Fruit fly (Drosophila melanogaster) whole organism, embryonic: ENCODE data around the gene CG2816.

ENCODE experiments used
- Adf1 ChIP-seq: fragments of 200-800 bp; sonication (Bioruptor generic); IDR thresholded peaks from 2 replicates; pipeline ENCODE4 v1.3.6; 2022; ENCODE audit warnings: missing biosample characterization, missing genetic modification characterization
- CG10209 ChIP-seq: fragments of 200-800 bp; sonication (Bioruptor generic); optimal IDR thresholded peaks from 3 replicates; lab custom pipeline; 2017; ENCODE audit warnings: missing biosample characterization, mild to moderate bottlenecking, missing genetic modification characterization, missing genetic modification reagents
- CG10321 ChIP-seq: fragments of 200-800 bp; sonication (Bioruptor generic); IDR thresholded peaks from 2 replicates; pipeline ENCODE4 v1.3.6; 2022; ENCODE audit warnings: missing biosample characterization, missing genetic modification characterization
- CG10543 ChIP-seq: fragments of 200-800 bp; sonication (Bioruptor generic); optimal IDR thresholded peaks from 3 replicates; lab custom pipeline; 2017; ENCODE audit warnings: missing biosample characterization, mild to moderate bottlenecking, missing genetic modification characterization, moderate library complexity
- CG12391 ChIP-seq: fragments of 200-800 bp; sonication (Bioruptor generic); optimal IDR thresholded peaks from 3 replicates; lab custom pipeline; 2018; ENCODE audit warnings: missing biosample characterization, mild to moderate bottlenecking, missing genetic modification characterization, moderate library complexity
- CG14050 ChIP-seq: fragments of 200-800 bp; sonication (Bioruptor generic); IDR thresholded peaks from 3 replicates; pipeline ENCODE4 v1.3.6; 2022; ENCODE audit warnings: missing biosample characterization, missing genetic modification characterization
- CG14667 ChIP-seq: fragments of 200-800 bp; sonication (Bioruptor generic); IDR thresholded peaks from 2 replicates; pipeline ENCODE4 v1.3.6; 2022; ENCODE audit warnings: missing biosample characterization, missing genetic modification characterization
- CG18011 ChIP-seq: fragments of 200-800 bp; sonication (Bioruptor generic); optimal IDR thresholded peaks from 2 replicates; lab custom pipeline; 2017; ENCODE audit warnings: missing biosample characterization, missing genetic modification characterization, mild to moderate bottlenecking, moderate library complexity, missing genotype
- CG18619 ChIP-seq: fragments of 200-800 bp; sonication (Bioruptor generic); optimal IDR thresholded peaks from 3 replicates; lab custom pipeline; 2017; ENCODE audit warnings: missing biosample characterization, mild to moderate bottlenecking, missing genetic modification characterization
- CG31441 ChIP-seq: fragments of 200-800 bp; sonication (Bioruptor generic); IDR thresholded peaks from 2 replicates; pipeline ENCODE4 v1.3.6; 2022; ENCODE audit warnings: missing biosample characterization, missing genetic modification characterization
- CG32532 ChIP-seq: fragments of 200-800 bp; sonication (Bioruptor generic); IDR thresholded peaks from 2 replicates; pipeline ENCODE4 v1.3.6; 2022; ENCODE audit warnings: missing biosample characterization, missing genetic modification characterization
- CG3847 ChIP-seq: fragments of 200-800 bp; sonication (Bioruptor generic); IDR thresholded peaks from 2 replicates; pipeline ENCODE4 v1.3.6; 2022; ENCODE audit warnings: missing biosample characterization, missing genetic modification characterization
- CG4328 ChIP-seq: fragments of 200-800 bp; sonication (Bioruptor generic); optimal IDR thresholded peaks from 3 replicates; lab custom pipeline; 2017; ENCODE audit warnings: missing biosample characterization, missing genetic modification reagents, missing genetic modification characterization
- CG7271 ChIP-seq: fragments of 200-800 bp; sonication (Bioruptor generic); optimal IDR thresholded peaks from 2 replicates; lab custom pipeline; 2018; ENCODE audit warnings: missing biosample characterization, mild to moderate bottlenecking, missing genetic modification characterization, moderate library complexity
- CG7357 ChIP-seq: fragments of 200-800 bp; sonication (Bioruptor generic); IDR thresholded peaks from 3 replicates; pipeline ENCODE4 v1.3.6; 2022; ENCODE audit warnings: missing biosample characterization, missing genetic modification characterization
- CG7556 ChIP-seq: fragments of 200-800 bp; sonication (Bioruptor generic); optimal IDR thresholded peaks from 2 replicates; lab custom pipeline; 2017; ENCODE audit warnings: missing biosample characterization, mild to moderate bottlenecking, missing genetic modification characterization
- CG7786 ChIP-seq: fragments of 200-800 bp; sonication (Bioruptor generic); optimal IDR thresholded peaks from 2 replicates; lab custom pipeline; 2016; ENCODE audit warnings: missing biosample characterization, missing genetic modification characterization
- Chrac-16 ChIP-seq: fragments of 200-800 bp; sonication (Bioruptor generic); optimal IDR thresholded peaks from 3 replicates; lab custom pipeline; 2016; ENCODE audit warnings: missing biosample characterization, missing genetic modification characterization
- CrebB ChIP-seq: fragments of 200-800 bp; sonication (Bioruptor generic); optimal IDR thresholded peaks from 3 replicates; lab custom pipeline; 2018; ENCODE audit warnings: missing biosample characterization, mild to moderate bottlenecking, missing genetic modification characterization
- D ChIP-seq, 2 experiments: fragments of 200-800 bp in 1 of 2; fragments of >200 bp in 1 of 2; sonication (Bioruptor generic) in 1 of 2; optimal IDR thresholded peaks; 2 replicates in 1 of 2; 3 replicates in 1 of 2; lab custom pipeline; 2017; ENCODE audit warnings: mild to moderate bottlenecking in 1 of 2, missing biosample characterization in 1 of 2, missing genetic modification characterization in 1 of 2, missing genetic modification reagents in 1 of 2
- Dfd ChIP-seq, 2 experiments: fragments of >200 bp; optimal IDR thresholded peaks; 2 replicates each; lab custom pipeline; 2017; ENCODE audit warnings: missing biosample characterization in 2 of 2, missing genetic modification characterization in 2 of 2
- E2f2 ChIP-seq: fragments of 200-800 bp; sonication (Bioruptor generic); IDR thresholded peaks from 2 replicates; pipeline ENCODE4 v1.3.6; 2022; ENCODE audit warnings: missing biosample characterization, missing genetic modification characterization
- H2.0 ChIP-seq: fragments of 200-800 bp; sonication (Bioruptor generic); IDR thresholded peaks from 2 replicates; pipeline ENCODE4 v1.3.6; 2022; ENCODE audit warnings: missing biosample characterization, missing genetic modification characterization
- Hand ChIP-seq: fragments of 200-800 bp; sonication (Bioruptor generic); optimal IDR thresholded peaks from 2 replicates; lab custom pipeline; 2017; ENCODE audit warnings: mild to moderate bottlenecking, missing biosample characterization, missing genetic modification reagents, missing genetic modification characterization
- Hr51 ChIP-seq, 2 experiments: fragments of 200-800 bp; sonication (Bioruptor generic); optimal IDR thresholded peaks; 2 replicates in 1 of 2; 3 replicates in 1 of 2; lab custom pipeline; 2016 to 2018; ENCODE audit warnings: missing biosample characterization in 2 of 2, missing genetic modification characterization in 2 of 2, mild to moderate bottlenecking in 1 of 2, moderate library complexity in 1 of 2
- Kr ChIP-seq: fragments of 200-800 bp; sonication (Bioruptor generic); optimal IDR thresholded peaks from 2 replicates; lab custom pipeline; 2017; ENCODE audit warnings: missing biosample characterization, mild to moderate bottlenecking, missing genetic modification characterization
- Neu2 ChIP-seq: fragments of 200-800 bp; sonication (Bioruptor generic); optimal IDR thresholded peaks from 3 replicates; lab custom pipeline; 2016; ENCODE audit warnings: missing biosample characterization, missing genetic modification characterization, borderline replicate concordance
- Rfx ChIP-seq: fragments of 200-800 bp; sonication (Bioruptor generic); IDR thresholded peaks from 2 replicates; pipeline ENCODE4 v1.3.6; 2022; ENCODE audit warnings: missing biosample characterization, missing genetic modification characterization
- Taf1 ChIP-seq: fragments of 200-800 bp; sonication (Bioruptor generic); IDR thresholded peaks from 2 replicates; pipeline ENCODE4 v1.3.6; 2022; ENCODE audit warnings: missing biosample characterization, missing genetic modification characterization
- chinmo ChIP-seq: fragments of 200-800 bp; sonication (Bioruptor generic); IDR thresholded peaks from 4 replicates; pipeline ENCODE4 v1.3.6; 2022; ENCODE audit warnings: missing biosample characterization, missing genetic modification characterization; ENCODE audit not compliant: partially characterized antibody
- chn ChIP-seq: fragments of 200-800 bp; sonication (Bioruptor generic); optimal IDR thresholded peaks from 2 replicates; lab custom pipeline; 2016; ENCODE audit warnings: missing biosample characterization, missing genetic modification characterization
- fd102C ChIP-seq: fragments of 200-800 bp; sonication (Bioruptor generic); optimal IDR thresholded peaks from 2 replicates; lab custom pipeline; 2018; ENCODE audit warnings: missing biosample characterization, mild to moderate bottlenecking, missing genetic modification characterization, moderate library complexity
- fd96Cb ChIP-seq: fragments of 200-800 bp; sonication (Bioruptor generic); optimal IDR thresholded peaks from 2 replicates; lab custom pipeline; 2018; ENCODE audit warnings: missing biosample characterization, mild to moderate bottlenecking, missing genetic modification characterization, moderate library complexity
- ftz-f1 ChIP-seq: fragments of 200-800 bp; sonication (Bioruptor generic); optimal IDR thresholded peaks from 2 replicates; lab custom pipeline; 2016; ENCODE audit warnings: missing biosample characterization, missing genetic modification characterization
- hbn ChIP-seq: fragments of 200-800 bp; sonication (Bioruptor generic); IDR thresholded peaks from 2 replicates; pipeline ENCODE4 v1.3.6; 2022; ENCODE audit warnings: missing biosample characterization, missing genetic modification characterization; ENCODE audit not compliant: partially characterized antibody
- kah ChIP-seq: fragments of 200-800 bp; sonication (Bioruptor generic); optimal IDR thresholded peaks from 2 replicates; lab custom pipeline; 2018; ENCODE audit warnings: missing biosample characterization, mild to moderate bottlenecking, missing genetic modification characterization
- kay ChIP-seq: fragments of 200-800 bp; sonication (Bioruptor generic); optimal IDR thresholded peaks from 2 replicates; lab custom pipeline; 2016; ENCODE audit warnings: missing biosample characterization, missing genetic modification characterization
- lab ChIP-seq: fragments of 200-800 bp; sonication (Bioruptor generic); optimal IDR thresholded peaks from 3 replicates; lab custom pipeline; 2017; ENCODE audit warnings: missing biosample characterization, missing genetic modification characterization, mild to moderate bottlenecking, moderate library complexity, missing genetic modification reagents
- luna ChIP-seq: fragments of 200-800 bp; sonication (Bioruptor generic); optimal IDR thresholded peaks from 2 replicates; lab custom pipeline; 2016; ENCODE audit warnings: missing biosample characterization, missing genetic modification characterization
- pfk ChIP-seq: fragments of 200-800 bp; sonication (Bioruptor generic); optimal IDR thresholded peaks from 2 replicates; lab custom pipeline; 2018; ENCODE audit warnings: missing biosample characterization, mild to moderate bottlenecking, missing genetic modification characterization, moderate library complexity
- psq ChIP-seq: fragments of 200-800 bp; sonication (Bioruptor generic); optimal IDR thresholded peaks from 2 replicates; lab custom pipeline; 2017; ENCODE audit warnings: missing biosample characterization, missing genetic modification characterization
- ranshi ChIP-seq: fragments of 200-800 bp; sonication (Bioruptor generic); IDR thresholded peaks from 2 replicates; pipeline ENCODE4 v1.3.6; 2022; ENCODE audit warnings: missing biosample characterization, missing genetic modification characterization
- sug ChIP-seq: fragments of 200-800 bp; optimal IDR thresholded peaks from 2 replicates; lab custom pipeline; 2019; ENCODE audit warnings: missing biosample characterization, mild to moderate bottlenecking, missing genetic modification characterization, moderate library complexity
- tio ChIP-seq: fragments of 200-800 bp; sonication (Bioruptor generic); optimal IDR thresholded peaks from 2 replicates; lab custom pipeline; 2017; ENCODE audit warnings: missing biosample characterization, missing genetic modification characterization, inconsistent platforms
- usp ChIP-seq: fragments of >200 bp; optimal IDR thresholded peaks from 2 replicates; lab custom pipeline; 2017; ENCODE audit warnings: missing biosample characterization, missing genetic modification characterization
- vfl ChIP-seq: fragments of 200-800 bp; sonication (Bioruptor generic); optimal IDR thresholded peaks from 2 replicates; lab custom pipeline; 2016; ENCODE audit warnings: missing biosample characterization, missing genetic modification characterization
- wek ChIP-seq: fragments of 200-800 bp; sonication (Bioruptor generic); optimal IDR thresholded peaks from 3 replicates; lab custom pipeline; 2018; ENCODE audit warnings: missing biosample characterization, mild to moderate bottlenecking, missing genetic modification characterization, moderate library complexity
- zf30C ChIP-seq: fragments of 200-800 bp; sonication (Bioruptor generic); optimal IDR thresholded peaks from 3 replicates; lab custom pipeline; 2018; ENCODE audit warnings: missing biosample characterization, mild to moderate bottlenecking, missing genetic modification characterization

Gene CG2816

DNA sequence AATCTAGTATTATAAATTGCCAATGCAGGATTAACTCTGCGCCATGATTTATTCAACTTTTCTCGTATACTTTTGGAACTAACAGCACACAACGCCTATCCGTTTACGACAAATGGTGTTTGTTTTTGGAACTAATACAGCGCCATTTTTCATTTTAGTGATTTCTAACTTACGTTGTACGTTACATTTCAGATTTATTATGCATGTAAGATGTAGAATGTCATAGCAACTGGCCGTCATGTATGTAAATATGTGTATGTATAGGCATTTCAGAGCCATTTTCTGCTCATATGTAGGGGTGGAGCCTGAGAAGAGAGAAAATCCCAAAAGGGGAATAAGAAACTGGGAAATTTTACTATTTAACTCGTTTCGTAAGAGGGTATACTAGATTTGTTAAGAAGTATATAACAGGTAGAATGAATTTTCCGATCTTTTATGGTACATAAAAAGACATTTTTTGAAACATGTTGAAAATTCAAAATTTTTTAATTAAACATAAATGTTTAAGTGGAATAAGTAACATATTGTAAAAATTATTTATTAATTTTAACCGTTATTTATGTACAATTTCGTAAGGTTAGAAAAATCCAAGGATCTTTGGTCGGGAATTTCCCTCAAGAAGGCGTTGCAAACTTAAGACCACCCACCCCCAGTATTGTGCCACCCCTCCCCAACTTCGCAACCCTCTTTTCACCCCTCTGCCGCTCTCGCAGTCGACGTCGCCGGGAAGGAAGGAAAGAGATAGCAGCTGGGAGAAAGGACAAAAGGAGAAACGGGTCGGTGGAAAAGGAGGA lies 45.9 kb upstream of the CG2816 start (continued):
- TF ChIP-seq CG12391 = peak; percentile 40
- TF ChIP-seq vfl (GFP tag; lab: Kevin White, UChicago) = peak; percentile 21
- no peak for TF ChIP-seq CG14050 (GFP tag; lab: Robert Waterston, UW)
- TF ChIP-seq Kr (GFP tag; lab: Kevin White, UChicago) = no peak
- TF ChIP-seq hbn (GFP tag; lab: Robert Waterston, UW) = no peak
- TF ChIP-seq chn (GFP tag; lab: Kevin White, UChicago) = no peak
- TF ChIP-seq zf30C (GFP tag; lab: Kevin White, UChicago) = no peak
- TF ChIP-seq CG4328 = no peak
- no peak for TF ChIP-seq psq (GFP tag; lab: Kevin White, UChicago)
- TF ChIP-seq D (optimal IDR thresholded peaks at IDR 0.05; lab: Kevin White, UChicago) = no peak
- TF ChIP-seq D (GFP tag; optimal IDR thresholded peaks at IDR 0.05; lab: Kevin White, UChicago) = no peak
- peak in 1 of 2 experiments; percentile 19 for TF ChIP-seq Hr51 (GFP tag; optimal IDR thresholded peaks at IDR 0.05; lab: Kevin White, UChicago)
- no peak for TF ChIP-seq kah (GFP tag; lab: Kevin White, UChicago)
- TF ChIP-seq CG10321 (GFP tag; lab: Robert Waterston, UW) = peak; percentile 69
- no peak for TF ChIP-seq pfk
- TF ChIP-seq CG18011 (GFP tag; lab: Kevin White, UChicago) = no peak
- peak; percentile 8; the same call in 1 of the 2 replicates for TF ChIP-seq CG31441 (GFP tag; lab: Robert Waterston, UW)
- peak; percentile 53 for TF ChIP-seq E2f2 (GFP tag; lab: Robert Waterston, UW)
- peak; percentile 54 for TF ChIP-seq sug
- TF ChIP-seq lab (GFP tag; lab: Kevin White, UChicago) = peak; percentile 65
- TF ChIP-seq CG7786 (GFP tag; lab: Kevin White, UChicago) = no peak
- peak; percentile 54 for TF ChIP-seq kay (GFP tag; lab: Kevin White, UChicago)
- TF ChIP-seq fd102C = peak; percentile 30
- no peak for TF ChIP-seq tio (GFP tag; lab: Kevin White, UChicago)
- no peak for TF ChIP-seq fd96Cb (tag; lab: Kevin White, UChicago)
- TF ChIP-seq Neu2 (GFP tag; lab: Kevin White, UChicago) = no peak
- TF ChIP-seq CG10543 (GFP tag; lab: Kevin White, UChicago) = no peak
- TF ChIP-seq CG7556 (GFP tag; lab: Kevin White, UChicago) = peak; percentile 34
- peak; percentile 90 for TF ChIP-seq Adf1 (GFP tag; lab: Robert Waterston, UW)
- no peak for TF ChIP-seq CG14667 (GFP tag; lab: Robert Waterston, UW)
- TF ChIP-seq CG7271 (tag; lab: Kevin White, UChicago) = no peak
- peak; percentile 57; the same call in 1 of the 4 replicates for TF ChIP-seq chinmo (GFP tag; lab: Robert Waterston, UW)
- no peak for TF ChIP-seq CG18619 (GFP tag; lab: Kevin White, UChicago)
- TF ChIP-seq ftz-f1 (GFP tag; lab: Kevin White, UChicago) = no peak
- peak; percentile 38 for TF ChIP-seq wek
- TF ChIP-seq luna = no peak
- no peak for TF ChIP-seq Dfd (GFP tag; optimal IDR thresholded peaks at IDR 0.05; lab: Kevin White, UChicago)
- peak; percentile 39; the same call in 1 of the 2 replicates for TF ChIP-seq ranshi (GFP tag; lab: Robert Waterston, UW)
- TF ChIP-seq Chrac-16 = peak; percentile 20
- TF ChIP-seq Hand = no peak
- TF ChIP-seq H2.0 = no peak
- no peak for TF ChIP-seq CG10209 (GFP tag; lab: Kevin White, UChicago)
- no peak for TF ChIP-seq Taf1 (GFP tag; lab: Robert Waterston, UW)
- TF ChIP-seq CG3847 (GFP tag; lab: Robert Waterston, UW) = peak; percentile 44; the same call in 1 of the 2 replicates
- peak; percentile 70 for TF ChIP-seq Rfx (GFP tag; lab: Robert Waterston, UW)
- peak; percentile 83 for TF ChIP-seq CG32532 (GFP tag; lab: Robert Waterston, UW)
- no peak for TF ChIP-seq CG7357 (GFP tag; lab: Robert Waterston, UW)
- TF ChIP-seq usp = no peak
- no peak for TF ChIP-seq CrebB (tag; lab: Kevin White, UChicago)
